Fruit fly (Drosophila melanogaster) whole organism, embryonic: ENCODE data around the gene Mpcp2.

Experiments used
- Abd-B ChIP-seq: fragments of 200-800 bp; sonication (Bioruptor generic); optimal IDR thresholded peaks from 2 replicates; lab custom pipeline; 2018; ENCODE audit warnings: missing biosample characterization, mild to moderate bottlenecking, missing genetic modification characterization, moderate library complexity
- Awh ChIP-seq: fragments of 200-800 bp; sonication (Bioruptor generic); IDR thresholded peaks from 2 replicates; pipeline ENCODE4, ENCODE4 v1.3.6; 2022; ENCODE audit warnings: missing biosample characterization, missing genetic modification characterization
- C15 ChIP-seq: fragments of 200-800 bp; sonication (Bioruptor generic); IDR thresholded peaks from 3 replicates; pipeline ENCODE4 v1.3.6; 2022; ENCODE audit warnings: missing biosample characterization, missing genetic modification characterization
- CG10321 ChIP-seq: fragments of 200-800 bp; sonication (Bioruptor generic); IDR thresholded peaks from 2 replicates; pipeline ENCODE4 v1.3.6; 2022; ENCODE audit warnings: missing biosample characterization, missing genetic modification characterization
- CG10979 ChIP-seq: fragments of 200-800 bp; sonication (Bioruptor generic); optimal IDR thresholded peaks from 2 replicates; lab custom pipeline; 2018; ENCODE audit warnings: missing biosample characterization, mild to moderate bottlenecking, missing genetic modification characterization, moderate library complexity
- CG12155 ChIP-seq: fragments of 200-800 bp; sonication (Bioruptor generic); optimal IDR thresholded peaks from 3 replicates; lab custom pipeline; 2016; ENCODE audit warnings: missing biosample characterization, missing genetic modification characterization
- CG12744 ChIP-seq: fragments of 200-800 bp; sonication (Bioruptor generic); optimal IDR thresholded peaks from 2 replicates; lab custom pipeline; 2016; ENCODE audit warnings: missing biosample characterization, missing genetic modification characterization
- CG13296 ChIP-seq: fragments of 200-800 bp; sonication (Bioruptor generic); optimal IDR thresholded peaks from 3 replicates; lab custom pipeline; 2018; ENCODE audit warnings: missing biosample characterization, mild to moderate bottlenecking, missing genetic modification characterization
- CG13424 ChIP-seq: fragments of 200-800 bp; sonication (Bioruptor generic); optimal IDR thresholded peaks from 2 replicates; lab custom pipeline; 2019; ENCODE audit warnings: missing biosample characterization, mild to moderate bottlenecking, missing genetic modification characterization, moderate library complexity
- CG14050 ChIP-seq: fragments of 200-800 bp; sonication (Bioruptor generic); IDR thresholded peaks from 3 replicates; pipeline ENCODE4 v1.3.6; 2022; ENCODE audit warnings: missing biosample characterization, missing genetic modification characterization
- CG17186 ChIP-seq: fragments of 200-800 bp; sonication (Bioruptor generic); optimal IDR thresholded peaks from 3 replicates; lab custom pipeline; 2017; ENCODE audit warnings: missing biosample characterization, missing genetic modification reagents, missing genetic modification characterization
- CG17912 ChIP-seq: fragments of 200-800 bp; sonication (Bioruptor generic); optimal IDR thresholded peaks from 2 replicates; lab custom pipeline; 2018; ENCODE audit warnings: missing biosample characterization, mild to moderate bottlenecking, missing genetic modification characterization
- CG18262 ChIP-seq: fragments of 200-800 bp; optimal IDR thresholded peaks from 3 replicates; lab custom pipeline; 2019; ENCODE audit warnings: missing biosample characterization, mild to moderate bottlenecking, missing genetic modification characterization, moderate library complexity
- CG2678 ChIP-seq: fragments of 200-800 bp; sonication (Bioruptor generic); optimal IDR thresholded peaks from 3 replicates; lab custom pipeline; 2019; ENCODE audit warnings: missing biosample characterization, mild to moderate bottlenecking, missing genetic modification characterization, moderate library complexity
- CG2712 ChIP-seq: fragments of 200-800 bp; optimal IDR thresholded peaks from 3 replicates; lab custom pipeline; 2019; ENCODE audit warnings: missing biosample characterization, mild to moderate bottlenecking, missing genetic modification characterization, moderate library complexity
- CG31441 ChIP-seq: fragments of 200-800 bp; sonication (Bioruptor generic); IDR thresholded peaks from 2 replicates; pipeline ENCODE4 v1.3.6; 2022; ENCODE audit warnings: missing biosample characterization, missing genetic modification characterization
- CG3163 ChIP-seq: fragments of 200-800 bp; sonication (Bioruptor generic); optimal IDR thresholded peaks from 3 replicates; lab custom pipeline; 2016; ENCODE audit warnings: missing biosample characterization, missing genetic modification characterization
- CG3281 ChIP-seq: fragments of 200-800 bp; sonication (Bioruptor generic); optimal IDR thresholded peaks from 3 replicates; lab custom pipeline; 2017; ENCODE audit warnings: missing biosample characterization, mild to moderate bottlenecking, missing genetic modification characterization
- CG3995 ChIP-seq: fragments of 200-800 bp; sonication (Bioruptor generic); optimal IDR thresholded peaks from 3 replicates; lab custom pipeline; 2016; ENCODE audit warnings: missing biosample characterization, missing genetic modification characterization
- CG4707 ChIP-seq: fragments of 200-800 bp; sonication (Bioruptor generic); optimal IDR thresholded peaks from 2 replicates; lab custom pipeline; 2018; ENCODE audit warnings: missing biosample characterization, mild to moderate bottlenecking, missing genetic modification characterization, moderate library complexity
- CG8089 ChIP-seq: fragments of 200-800 bp; sonication (Bioruptor generic); optimal IDR thresholded peaks from 3 replicates; lab custom pipeline; 2016; ENCODE audit warnings: missing biosample characterization, missing genetic modification characterization
- CG8478 ChIP-seq: fragments of >200 bp; optimal IDR thresholded peaks from 2 replicates; lab custom pipeline; 2018
- CG8944 ChIP-seq: fragments of 200-800 bp; sonication (Bioruptor generic); optimal IDR thresholded peaks from 3 replicates; lab custom pipeline; 2016; ENCODE audit warnings: missing biosample characterization, missing genetic modification characterization
- Fer3 ChIP-seq: fragments of 200-800 bp; sonication (Bioruptor generic); optimal IDR thresholded peaks from 2 replicates; lab custom pipeline; 2018; ENCODE audit warnings: missing biosample characterization, mild to moderate bottlenecking, missing genetic modification characterization, moderate library complexity
- H15 ChIP-seq: fragments of 200-800 bp; sonication (Bioruptor generic); IDR thresholded peaks from 3 replicates; pipeline ENCODE4 v1.3.6; 2022; ENCODE audit warnings: missing biosample characterization, missing genetic modification characterization
- HmgD ChIP-seq: fragments of 200-800 bp; sonication (Bioruptor generic); optimal IDR thresholded peaks from 3 replicates; lab custom pipeline; 2016; ENCODE audit warnings: missing biosample characterization, missing genetic modification characterization
- Hr51 ChIP-seq, 2 experiments: fragments of 200-800 bp; sonication (Bioruptor generic); optimal IDR thresholded peaks; 2 replicates in 1 of 2; 3 replicates in 1 of 2; lab custom pipeline; 2016 to 2018; ENCODE audit warnings: missing biosample characterization in 2 of 2, missing genetic modification characterization in 2 of 2, mild to moderate bottlenecking in 1 of 2, moderate library complexity in 1 of 2
- NFAT ChIP-seq: fragments of 200-800 bp; sonication (Bioruptor generic); IDR thresholded peaks from 2 replicates; pipeline ENCODE4 v1.3.6; 2022; ENCODE audit warnings: missing biosample characterization, missing genetic modification characterization
- Oaz ChIP-seq: fragments of 200-800 bp; sonication (Bioruptor generic); IDR thresholded peaks from 2 replicates; pipeline ENCODE4 v1.3.6; 2022; ENCODE audit warnings: missing biosample characterization, missing genetic modification characterization
- Poxn ChIP-seq: fragments of 200-800 bp; sonication (Bioruptor generic); IDR thresholded peaks from 2 replicates; pipeline ENCODE4 v1.3.6; 2022; ENCODE audit warnings: missing biosample characterization, missing genetic modification characterization
- Sox100B ChIP-seq: fragments of 200-800 bp; sonication (Bioruptor generic); optimal IDR thresholded peaks from 3 replicates; lab custom pipeline; 2018; ENCODE audit warnings: missing biosample characterization, mild to moderate bottlenecking, missing genetic modification characterization
- Sry-δ ChIP-seq: fragments of 200-800 bp; sonication (Bioruptor generic); optimal IDR thresholded peaks from 2 replicates; lab custom pipeline; 2016; ENCODE audit warnings: missing biosample characterization, missing genetic modification characterization
- Ssrp ChIP-seq: fragments of 200-800 bp; sonication (Bioruptor generic); optimal IDR thresholded peaks from 2 replicates; lab custom pipeline; 2018; ENCODE audit warnings: missing biosample characterization, mild to moderate bottlenecking, missing genetic modification characterization, moderate library complexity
- chn ChIP-seq: fragments of 200-800 bp; sonication (Bioruptor generic); optimal IDR thresholded peaks from 2 replicates; lab custom pipeline; 2016; ENCODE audit warnings: missing biosample characterization, missing genetic modification characterization
- corto ChIP-seq: fragments of 200-800 bp; sonication (Bioruptor generic); optimal IDR thresholded peaks from 2 replicates; lab custom pipeline; 2016; ENCODE audit warnings: missing biosample characterization, mild to moderate bottlenecking, missing genetic modification characterization, moderate library complexity
- dysf ChIP-seq: fragments of 200-800 bp; sonication (Bioruptor generic); IDR thresholded peaks from 3 replicates; pipeline ENCODE4 v1.3.6; 2022; ENCODE audit warnings: missing biosample characterization, missing genetic modification characterization
- emc ChIP-seq: fragments of 200-800 bp; sonication (Bioruptor generic); optimal IDR thresholded peaks from 2 replicates; lab custom pipeline; 2016; ENCODE audit warnings: missing biosample characterization, missing genetic modification characterization
- ems ChIP-seq: fragments of 200-800 bp; sonication (Bioruptor generic); optimal IDR thresholded peaks from 3 replicates; lab custom pipeline; 2016; ENCODE audit warnings: missing biosample characterization, missing genetic modification characterization
- ftz-f1 ChIP-seq: fragments of 200-800 bp; sonication (Bioruptor generic); optimal IDR thresholded peaks from 2 replicates; lab custom pipeline; 2016; ENCODE audit warnings: missing biosample characterization, missing genetic modification characterization
- gcm ChIP-seq: fragments of 200-800 bp; sonication (Bioruptor generic); optimal IDR thresholded peaks from 2 replicates; lab custom pipeline; 2019; ENCODE audit warnings: missing biosample characterization, mild to moderate bottlenecking, missing genetic modification characterization, moderate library complexity
- grn ChIP-seq: fragments of 200-800 bp; sonication (Bioruptor generic); optimal IDR thresholded peaks from 3 replicates; lab custom pipeline; 2017; ENCODE audit warnings: missing biosample characterization, missing genetic modification characterization
- ham ChIP-seq: fragments of 200-800 bp; sonication (Bioruptor generic); IDR thresholded peaks from 2 replicates; pipeline ENCODE4 v1.3.6; 2022; ENCODE audit warnings: missing biosample characterization, missing genetic modification characterization
- lilli ChIP-seq: fragments of 200-800 bp; sonication (Bioruptor generic); optimal IDR thresholded peaks from 3 replicates; lab custom pipeline; 2016; ENCODE audit warnings: missing biosample characterization, missing genetic modification characterization
- p53 ChIP-seq: fragments of 200-800 bp; sonication (Bioruptor generic); optimal IDR thresholded peaks from 2 replicates; lab custom pipeline; 2016; ENCODE audit warnings: missing biosample characterization, missing genetic modification characterization
- peb ChIP-seq: fragments of 200-800 bp; sonication (Bioruptor generic); IDR thresholded peaks from 2 replicates; pipeline ENCODE4 v1.3.6; 2022; ENCODE audit warnings: missing biosample characterization, missing genetic modification characterization
- pum ChIP-seq: fragments of 200-800 bp; sonication (Bioruptor generic); optimal IDR thresholded peaks from 2 replicates; lab custom pipeline; 2016; ENCODE audit warnings: missing biosample characterization, missing genetic modification characterization
- sens-2 ChIP-seq: fragments of 200-800 bp; sonication (Bioruptor generic); IDR thresholded peaks from 2 replicates; pipeline ENCODE4 v1.3.6; 2022; ENCODE audit warnings: missing biosample characterization, missing genetic modification characterization
- sr ChIP-seq: fragments of 200-800 bp; sonication (Bioruptor generic); IDR thresholded peaks from 3 replicates; pipeline ENCODE4 v1.3.6; 2022; ENCODE audit warnings: missing biosample characterization, missing genetic modification characterization
- tin ChIP-seq: fragments of 200-800 bp; sonication (Bioruptor generic); optimal IDR thresholded peaks from 3 replicates; lab custom pipeline; 2016; ENCODE audit warnings: missing biosample characterization, missing genetic modification characterization
- trem ChIP-seq: fragments of 200-800 bp; optimal IDR thresholded peaks from 3 replicates; lab custom pipeline; 2019; ENCODE audit warnings: missing biosample characterization, mild to moderate bottlenecking, missing genetic modification characterization, moderate library complexity
- wdn ChIP-seq: fragments of 200-800 bp; sonication (Bioruptor generic); IDR thresholded peaks from 2 replicates; pipeline ENCODE4 v1.3.6; 2022; ENCODE audit warnings: missing biosample characterization, missing genetic modification characterization

The Mpcp2 gene

dm6 chr3L:14550839-14551415, 13.5 kb downstream of the Mpcp2 start, which contains the start of gene Gbs-70E (continued):
- TF ChIP-seq C15 (GFP tag; lab: Robert Waterston, UW) (peak; percentile 78; the same call in 1 of the 3 replicates), CG10979 (peak; percentile 93), sr (GFP tag; lab: Robert Waterston, UW) (no peak; the same call in 2 of the 3 replicates), CG17186 (GFP tag; lab: Kevin White, UChicago) (peak; percentile 41), lilli (GFP tag; lab: Kevin White, UChicago) (peak; percentile 92), NFAT (GFP tag; lab: Robert Waterston, UW) (peak; percentile 75; the same call in 1 of the 2 replicates), CG8944 (peak; percentile 83), sens-2 (peak; percentile 61; the same call in 1 of the 2 replicates), CG13296 (peak; percentile 94), Awh (GFP tag; lab: Robert Waterston, UW) (peak; percentile 89), CG2678 (tag; lab: Kevin White, UChicago) (peak; percentile 95), tin (peak; percentile 86), CG31441 (GFP tag; lab: Robert Waterston, UW) (peak; percentile 90), Ssrp (peak; percentile 86), CG10321 (GFP tag; lab: Robert Waterston, UW) (peak; percentile 55; the same call in 1 of the 2 replicates), ham (peak; percentile 63; the same call in 1 of the 2 replicates), Hr51 (GFP tag; optimal IDR thresholded peaks at IDR 0.05; lab: Kevin White, UChicago) (peak; percentile 90 to 96), CG8478 (lab: Kevin White, UChicago) (no peak), CG17912 (GFP tag; lab: Kevin White, UChicago) (peak; percentile 58), emc (GFP tag; lab: Kevin White, UChicago) (peak; percentile 77), CG14050 (GFP tag; lab: Robert Waterston, UW) (peak; percentile 83), CG4707 (GFP tag; lab: Kevin White, UChicago) (peak; percentile 27), CG3995 (GFP tag; lab: Kevin White, UChicago) (peak; percentile 41), chn (GFP tag; lab: Kevin White, UChicago) (peak; percentile 83), CG12155 (GFP tag; lab: Kevin White, UChicago) (peak; percentile 86), Poxn (GFP tag; lab: Robert Waterston, UW) (peak; percentile 60; the same call in 1 of the 2 replicates), ftz-f1 (GFP tag; lab: Kevin White, UChicago) (peak; percentile 53), corto (peak; percentile 86), CG3163 (peak; percentile 84), Oaz (GFP tag; lab: Robert Waterston, UW) (peak; percentile 80; the same call in 1 of the 2 replicates), Sox100B (GFP tag; lab: Kevin White, UChicago) (peak; percentile 91), CG8089 (peak; percentile 91), HmgD (GFP tag; lab: Kevin White, UChicago) (peak; percentile 24), pum (GFP tag; lab: Kevin White, UChicago) (peak; percentile 94), p53 (peak; percentile 73), Abd-B (GFP tag; lab: Kevin White, UChicago) (peak; percentile 86), CG18262 (tag; lab: Kevin White, UChicago) (peak; percentile 96), trem (tag; lab: Kevin White, UChicago) (peak; percentile 89), CG3281 (GFP tag; lab: Kevin White, UChicago) (peak; percentile 91), CG13424 (tag; lab: Kevin White, UChicago) (peak; percentile 93), CG2712 (tag; lab: Kevin White, UChicago) (peak; percentile 97), Sry-δ (peak; percentile 34), ems (GFP tag; lab: Kevin White, UChicago) (peak; percentile 86), H15 (GFP tag; lab: Robert Waterston, UW) (peak; percentile 82), wdn (GFP tag; lab: Robert Waterston, UW) (peak; percentile 85), gcm (peak; percentile 94), grn (peak; percentile 66), CG12744 (GFP tag; lab: Kevin White, UChicago) (peak; percentile 84), peb (GFP tag; lab: Robert Waterston, UW) (peak; percentile 86), Fer3 (tag; lab: Kevin White, UChicago) (peak; percentile 91), dysf (GFP tag; lab: Robert Waterston, UW) (peak; percentile 92)
